Worm (Caenorhabditis elegans): ENCODE data around the gene swsn-4.

- TF ChIP-seq madf-8 (GFP tag; conservative IDR thresholded peaks at IDR 0.05) = no peak
- no peak for TF ChIP-seq sdz-38 (tag; optimal IDR thresholded peaks at IDR 0.05)
- no peak for TF ChIP-seq mes-4 (tag; optimal IDR thresholded peaks at IDR 0.05)
- TF ChIP-seq mel-28 (tag; optimal IDR thresholded peaks at IDR 0.05; ENCODE audit: borderline replicate concordance) = no peak
- no peak for TF ChIP-seq tbx-9 (tag; optimal IDR thresholded peaks at IDR 0.05; ENCODE audit: borderline replicate concordance)
- TF ChIP-seq pha-4 (tag; optimal IDR thresholded peaks at IDR 0.05) = no peak
- TF ChIP-seq snpc-3.4 (tag; optimal IDR thresholded peaks at IDR 0.05) = no peak
Observed at ce11 chrIV:11101383-11101782, 24.4 kb upstream of the swsn-4 start, which contains the start of gene srlf-18.
